Fruit fly (Drosophila melanogaster) Kc167 (cell line): Measurements from ENCODE around the gene CG31204.

ENCODE experiments used
- Myc ChIP-seq: fragments of >200 bp; optimal IDR thresholded peaks from 2 replicates; lab custom pipeline; 2017; ENCODE audit warnings: missing external identifiers
- psq ChIP-seq: fragments of >200 bp; optimal IDR thresholded peaks from 2 replicates; lab custom pipeline; 2017; ENCODE audit warnings: missing external identifiers

- no peak for TF ChIP-seq psq (lab: Kevin White, UChicago)
- TF ChIP-seq Myc: no peak
Observed at dm6 chr3R:31381216-31381688, 12.1 kb downstream of the CG31204 start.
